Worm (Caenorhabditis elegans) whole organism, mixed stage, embryonic: ENCODE data around the gene F30H5.3.

Source experiments
- M03D4.4 ChIP-seq: sonication (generic microtip); optimal IDR thresholded peaks from 2 replicates; lab custom pipeline; 2017; ENCODE audit warnings: mild to moderate bottlenecking, missing genetic modification characterization, missing compliant biosample characterization
- bed-3 ChIP-seq: fragments of 200-800 bp; sonication (Bioruptor generic); optimal IDR thresholded peaks from 3 replicates; lab custom pipeline; 2018; ENCODE audit warnings: mild to moderate bottlenecking, missing genetic modification characterization, moderate library complexity, missing compliant biosample characterization
- blmp-1 ChIP-seq: fragments of 150-350 bp; optimal IDR thresholded peaks from 2 replicates; lab custom pipeline; 2014; ENCODE audit warnings: missing biosample characterization, missing genetic modification characterization
- ceh-39 ChIP-seq: fragments of 150-350 bp; optimal IDR thresholded peaks from 2 replicates; lab custom pipeline; 2014; ENCODE audit warnings: missing biosample characterization, missing genetic modification characterization
- ceh-43 ChIP-seq: fragments of 200-800 bp; sonication (Bioruptor generic); optimal IDR thresholded peaks from 2 replicates; lab custom pipeline; 2018; ENCODE audit warnings: mild to moderate bottlenecking, missing genetic modification characterization, moderate library complexity, missing compliant biosample characterization
- ceh-83 ChIP-seq: fragments of 200-800 bp; sonication (Bioruptor generic); optimal IDR thresholded peaks from 2 replicates; lab custom pipeline; 2018; ENCODE audit warnings: mild to moderate bottlenecking, missing genetic modification characterization, missing compliant biosample characterization
- cnd-1 ChIP-seq: fragments of 200-800 bp; sonication (Bioruptor generic); optimal IDR thresholded peaks from 2 replicates; lab custom pipeline; 2018; ENCODE audit warnings: mild to moderate bottlenecking, missing genetic modification characterization, missing compliant biosample characterization
- drap-1 ChIP-seq: fragments of 200-800 bp; sonication (Bioruptor generic); optimal IDR thresholded peaks from 3 replicates; lab custom pipeline; 2018; ENCODE audit warnings: mild to moderate bottlenecking, missing genetic modification characterization, missing compliant biosample characterization
- elt-1 ChIP-seq: sonication (generic microtip); optimal IDR thresholded peaks from 2 replicates; lab custom pipeline; 2017; ENCODE audit warnings: missing genetic modification characterization, mild to moderate bottlenecking, missing compliant biosample characterization, antibody characterized with exemption, moderate library complexity, borderline replicate concordance; ENCODE audit not compliant: insufficient read depth
- flh-1 ChIP-seq: fragments of 200-800 bp; sonication (Bioruptor generic); optimal IDR thresholded peaks from 2 replicates; lab custom pipeline; 2018; ENCODE audit warnings: mild to moderate bottlenecking, missing genetic modification characterization, moderate library complexity, missing compliant biosample characterization
- ham-2 ChIP-seq: fragments of 200-800 bp; sonication (Bioruptor generic); optimal IDR thresholded peaks from 2 replicates; lab custom pipeline; 2018; ENCODE audit warnings: mild to moderate bottlenecking, missing genetic modification characterization, missing compliant biosample characterization
- hlh-1 ChIP-seq: fragments of 150-350 bp; optimal IDR thresholded peaks from 2 replicates; lab custom pipeline; 2014; ENCODE audit warnings: missing biosample characterization, missing genetic modification reagents, missing genetic modification characterization
- lin-32 ChIP-seq: fragments of 200-800 bp; sonication (Bioruptor generic); optimal IDR thresholded peaks from 2 replicates; lab custom pipeline; 2018; ENCODE audit warnings: mild to moderate bottlenecking, missing genetic modification characterization, missing compliant biosample characterization
- lsy-2 ChIP-seq: fragments of 150-350 bp; optimal IDR thresholded peaks from 2 replicates; lab custom pipeline; 2014; ENCODE audit warnings: missing biosample characterization, missing genetic modification characterization
- mab-5 ChIP-seq: fragments of 150-350 bp; optimal IDR thresholded peaks from 2 replicates; lab custom pipeline; 2014; ENCODE audit warnings: missing biosample characterization, missing genetic modification characterization
- mep-1 ChIP-seq: fragments of 150-350 bp; optimal IDR thresholded peaks from 2 replicates; lab custom pipeline; 2017; ENCODE audit warnings: missing biosample characterization, missing genetic modification reagents, missing genetic modification characterization, inconsistent platforms
- mls-2 ChIP-seq: sonication (generic microtip); optimal IDR thresholded peaks from 2 replicates; lab custom pipeline; 2016; ENCODE audit warnings: mild to moderate bottlenecking, missing genetic modification characterization, moderate library complexity, missing compliant biosample characterization
- nhr-12 ChIP-seq: fragments of 150-350 bp; optimal IDR thresholded peaks from 2 replicates; lab custom pipeline; 2014; ENCODE audit warnings: missing biosample characterization, missing genetic modification characterization
- nhr-2 ChIP-seq: fragments of 150-350 bp; optimal IDR thresholded peaks from 2 replicates; lab custom pipeline; 2014; ENCODE audit warnings: missing biosample characterization, missing genetic modification characterization
- nhr-237 ChIP-seq: fragments of 150-350 bp; optimal IDR thresholded peaks from 2 replicates; lab custom pipeline; 2014; ENCODE audit warnings: missing biosample characterization, missing genetic modification characterization
- nhr-28 ChIP-seq: fragments of 150-350 bp; optimal IDR thresholded peaks from 2 replicates; lab custom pipeline; 2014; ENCODE audit warnings: missing biosample characterization, missing genetic modification characterization
- nhr-76 ChIP-seq: sonication (generic microtip); optimal IDR thresholded peaks from 2 replicates; lab custom pipeline; 2017; ENCODE audit warnings: missing biosample characterization, missing genetic modification characterization
- pha-4 ChIP-seq: fragments of 150-350 bp; optimal IDR thresholded peaks from 2 replicates; lab custom pipeline; 2018; ENCODE audit warnings: missing biosample characterization, missing genetic modification reagents, missing genetic modification characterization
- sem-2 ChIP-seq: fragments of 200-800 bp; sonication (Bioruptor generic); optimal IDR thresholded peaks from 2 replicates; lab custom pipeline; 2018; ENCODE audit warnings: mild to moderate bottlenecking, missing genetic modification characterization, missing compliant biosample characterization
- snpc-4 ChIP-seq: fragments of 150-350 bp; optimal IDR thresholded peaks from 2 replicates; lab custom pipeline; 2014; ENCODE audit warnings: missing biosample characterization, missing genetic modification characterization
- sptf-1 ChIP-seq: sonication (generic microtip); optimal IDR thresholded peaks from 2 replicates; lab custom pipeline; 2017; ENCODE audit warnings: mild to moderate bottlenecking, missing genetic modification characterization, moderate library complexity, missing compliant biosample characterization
- tbx-8 ChIP-seq: fragments of 200-800 bp; sonication (Bioruptor generic); optimal IDR thresholded peaks from 2 replicates; lab custom pipeline; 2018; ENCODE audit warnings: mild to moderate bottlenecking, missing genetic modification characterization, moderate library complexity, missing compliant biosample characterization
- unc-120 ChIP-seq: sonication (generic microtip); optimal IDR thresholded peaks from 2 replicates; lab custom pipeline; 2017; ENCODE audit warnings: missing genetic modification characterization, missing compliant biosample characterization; ENCODE audit not compliant: poor library complexity, severe bottlenecking
- unc-62 ChIP-seq: fragments of 150-350 bp; optimal IDR thresholded peaks from 2 replicates; lab custom pipeline; 2014; ENCODE audit warnings: missing biosample characterization, missing genetic modification reagents, missing genetic modification characterization
- zip-8 ChIP-seq: fragments of 150-350 bp; optimal IDR thresholded peaks from 2 replicates; lab custom pipeline; 2014; ENCODE audit warnings: missing biosample characterization, missing genetic modification characterization
- ztf-11 ChIP-seq: fragments of 150-350 bp; optimal IDR thresholded peaks from 2 replicates; lab custom pipeline; 2014; ENCODE audit warnings: missing biosample characterization, missing genetic modification characterization

Gene F30H5.3

ce11 chrIII:555650-556049 lies 43.6 kb upstream of the F30H5.3 start, which contains the start of gene B0353.1:
TSS of gene B0353.1 (plus strand) at chrIII:555950.
- TF ChIP-seq tbx-8 (GFP tag; lab: Kevin White, UChicago) = no peak
- no peak for TF ChIP-seq snpc-4 (tag; lab: Kevin White, UChicago)
- TF ChIP-seq ceh-83 (GFP tag; lab: Kevin White, UChicago) = no peak
- TF ChIP-seq lsy-2 (tag; lab: Kevin White, UChicago) = no peak
- TF ChIP-seq elt-1 = no peak
- no peak for TF ChIP-seq nhr-12
- TF ChIP-seq nhr-2 = no peak
- TF ChIP-seq ceh-43 (GFP tag; lab: Kevin White, UChicago) = no peak
- no peak for TF ChIP-seq flh-1 (GFP tag; lab: Kevin White, UChicago)
- no peak for TF ChIP-seq pha-4
- no peak for TF ChIP-seq sptf-1
- no peak for TF ChIP-seq unc-62 (GFP tag; lab: Kevin White, UChicago)
- no peak for TF ChIP-seq sem-2 (GFP tag; lab: Kevin White, UChicago)
- no peak for TF ChIP-seq hlh-1
- no peak for TF ChIP-seq mls-2 (tag; lab: Kevin White, UChicago)
- no peak for TF ChIP-seq blmp-1 (tag; lab: Kevin White, UChicago)
- TF ChIP-seq, all 35 proteins: peak for 0

DNA sequence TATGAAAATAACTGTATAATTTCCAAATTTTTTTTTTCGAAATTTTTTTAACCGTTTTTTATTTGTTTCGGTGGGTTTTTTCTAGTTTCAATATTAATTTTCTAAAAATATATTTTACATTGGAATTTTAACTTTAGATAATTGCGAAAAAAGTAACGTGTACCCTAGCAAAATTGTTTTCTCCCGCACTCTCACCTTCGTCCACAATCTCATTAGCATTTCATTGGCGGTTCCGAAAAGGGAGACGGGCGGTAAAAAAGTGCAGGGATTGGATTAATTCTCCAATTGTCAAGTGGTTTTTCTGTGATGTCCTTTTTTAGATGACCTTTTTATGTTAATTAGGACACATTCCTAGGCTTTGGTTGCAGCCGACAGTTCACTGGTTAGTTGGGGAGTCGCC lies 37.2 kb upstream of the F30H5.3 start:
- TF ChIP-seq bed-3 = no peak
- TF ChIP-seq nhr-28 = no peak
- TF ChIP-seq ham-2 (GFP tag; lab: Kevin White, UChicago) = no peak
- TF ChIP-seq, all 35 proteins: peak for 0

ce11 chrIII:547709-548108 lies 35.7 kb upstream of the F30H5.3 start:
- TF ChIP-seq sem-2 (GFP tag; lab: Kevin White, UChicago) (no peak), elt-1 (peak; percentile 97), pha-4 (no peak)

DNA sequence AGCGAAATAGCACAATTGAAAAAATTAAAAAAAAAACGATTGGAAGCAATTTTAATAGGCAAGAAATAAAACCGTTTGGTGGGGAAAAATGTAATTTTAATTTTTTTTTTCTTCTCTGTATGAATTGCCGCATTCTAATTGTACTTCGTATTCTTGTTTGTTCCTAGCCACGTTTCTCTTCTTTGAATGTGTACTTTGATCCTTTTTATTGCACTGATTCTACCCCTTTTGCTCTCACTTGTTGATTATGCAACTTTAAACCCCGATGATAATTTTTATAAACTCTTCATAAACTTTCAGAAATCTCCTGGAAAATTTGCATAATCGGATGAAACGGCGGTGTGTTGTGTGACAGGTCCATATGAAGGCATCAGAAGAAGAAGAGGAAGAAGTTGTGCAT lies 29.7 kb upstream of the F30H5.3 start, which contains the start of gene T22F7.1:
T22F7.1 (plus strand) TSS at position 301 of the 400 bp plus-strand sequence.
- no peak for TF ChIP-seq cnd-1 (tag; lab: Kevin White, UChicago)
- no peak for TF ChIP-seq zip-8 (tag; lab: Kevin White, UChicago)
- TF ChIP-seq ham-2 (GFP tag; lab: Kevin White, UChicago) = no peak

- no peak for TF ChIP-seq nhr-237 (tag; lab: Kevin White, UChicago)
- TF ChIP-seq ztf-11 (tag; lab: Kevin White, UChicago) = no peak
- no peak for TF ChIP-seq mls-2 (tag; lab: Kevin White, UChicago)
- TF ChIP-seq zip-8 (tag; lab: Kevin White, UChicago) = no peak
- TF ChIP-seq, all 35 proteins: peak for 0
These were observed 25.0 kb upstream of the F30H5.3 start for ce11 chrIII:537054-537453.

ce11 chrIII:535266-536107 lies 23.5 kb upstream of the F30H5.3 start:
- peak; percentile 82 for TF ChIP-seq cnd-1 (tag; lab: Kevin White, UChicago)
- TF ChIP-seq blmp-1 (tag; lab: Kevin White, UChicago) = no peak
- peak; percentile 78 for TF ChIP-seq ceh-39
- peak; percentile 85 for TF ChIP-seq M03D4.4 (tag; lab: Kevin White, UChicago)
- TF ChIP-seq hlh-1 = no peak
- TF ChIP-seq bed-3 = peak; percentile 44
- peak; percentile 68 for TF ChIP-seq sem-2 (GFP tag; lab: Kevin White, UChicago)
- TF ChIP-seq flh-1 (GFP tag; lab: Kevin White, UChicago) = peak; percentile 48
- peak; percentile 69 for TF ChIP-seq ceh-83 (GFP tag; lab: Kevin White, UChicago)
- no peak for TF ChIP-seq ztf-11 (tag; lab: Kevin White, UChicago)
- peak; percentile 63 for TF ChIP-seq drap-1
- TF ChIP-seq nhr-76 (tag; lab: Kevin White, UChicago) = no peak
- peak; percentile 49 for TF ChIP-seq unc-120 (tag; lab: Kevin White, UChicago)
- TF ChIP-seq mls-2 (tag; lab: Kevin White, UChicago) = peak; percentile 85
- no peak for TF ChIP-seq mab-5 (tag; lab: Kevin White, UChicago)
- TF ChIP-seq sptf-1 = peak; percentile 90
- TF ChIP-seq elt-1 = no peak
- peak; percentile 61 for TF ChIP-seq lin-32
- peak; percentile 61 for TF ChIP-seq ceh-43 (GFP tag; lab: Kevin White, UChicago)
- peak; percentile 50 for TF ChIP-seq ham-2 (GFP tag; lab: Kevin White, UChicago)
- TF ChIP-seq mep-1 (tag; lab: Kevin White, UChicago) = peak; percentile 7
- no peak for TF ChIP-seq nhr-237 (tag; lab: Kevin White, UChicago)
- TF ChIP-seq tbx-8 (GFP tag; lab: Kevin White, UChicago) = peak; percentile 55
